Fruit fly (Drosophila melanogaster) whole organism, adult: Measurements from ENCODE around the gene CG31975.

Source experiments
- CG11617 ChIP-seq: fragments of 200-800 bp; sonication (Bioruptor generic); optimal IDR thresholded peaks from 2 replicates; lab custom pipeline; 2017; ENCODE audit warnings: mild to moderate bottlenecking, missing biosample characterization, missing genetic modification reagents, missing genetic modification characterization
- CG12768 ChIP-seq: fragments of 200-800 bp; sonication (Bioruptor generic); optimal IDR thresholded peaks from 2 replicates; lab custom pipeline; 2017; ENCODE audit warnings: missing biosample characterization, missing genetic modification characterization, mild to moderate bottlenecking, moderate library complexity, missing genetic modification reagents
- CG14711 ChIP-seq: fragments of 200-800 bp; sonication (Bioruptor generic); optimal IDR thresholded peaks from 2 replicates; lab custom pipeline; 2018; ENCODE audit warnings: missing biosample characterization, mild to moderate bottlenecking, missing genetic modification characterization, moderate library complexity
- CG1620 ChIP-seq: fragments of 200-800 bp; sonication (Bioruptor generic); optimal IDR thresholded peaks from 2 replicates; lab custom pipeline; 2016; ENCODE audit warnings: missing biosample characterization, missing genetic modification characterization
- CG33017 ChIP-seq: fragments of 200-800 bp; sonication (Bioruptor generic); optimal IDR thresholded peaks from 2 replicates; lab custom pipeline; 2018; ENCODE audit warnings: missing biosample characterization, mild to moderate bottlenecking, missing genetic modification characterization, moderate library complexity
- CG5204 ChIP-seq: fragments of 200-800 bp; sonication (Bioruptor generic); optimal IDR thresholded peaks from 2 replicates; lab custom pipeline; 2016; ENCODE audit warnings: missing biosample characterization, missing genetic modification characterization
- CG7045 ChIP-seq: fragments of 200-800 bp; sonication (Bioruptor generic); optimal IDR thresholded peaks from 2 replicates; lab custom pipeline; 2017; ENCODE audit warnings: missing biosample characterization, mild to moderate bottlenecking, missing genetic modification characterization
- CG7101 ChIP-seq: fragments of 200-800 bp; sonication (Bioruptor generic); optimal IDR thresholded peaks from 2 replicates; lab custom pipeline; 2018; ENCODE audit warnings: missing biosample characterization, mild to moderate bottlenecking, missing genetic modification characterization, moderate library complexity
- Clk ChIP-seq: fragments of 200-800 bp; sonication (Bioruptor generic); optimal IDR thresholded peaks from 2 replicates; lab custom pipeline; 2017; ENCODE audit warnings: missing biosample characterization, missing genetic modification characterization
- Crg-1 ChIP-seq: fragments of 200-800 bp; sonication (Bioruptor generic); optimal IDR thresholded peaks from 2 replicates; lab custom pipeline; 2016; ENCODE audit warnings: missing biosample characterization, missing genetic modification characterization
- Hr96 ChIP-seq: fragments of 200-800 bp; sonication (Bioruptor generic); optimal IDR thresholded peaks from 2 replicates; lab custom pipeline; 2016; ENCODE audit warnings: missing biosample characterization, missing genetic modification characterization
- Mnt ChIP-seq: fragments of 200-800 bp; sonication (Bioruptor generic); optimal IDR thresholded peaks from 2 replicates; lab custom pipeline; 2016; ENCODE audit warnings: missing biosample characterization, mild to moderate bottlenecking, missing genetic modification characterization
- bab1 ChIP-seq: fragments of 200-800 bp; sonication (Bioruptor generic); optimal IDR thresholded peaks from 3 replicates; lab custom pipeline; 2019; ENCODE audit warnings: missing biosample characterization, mild to moderate bottlenecking, missing genetic modification characterization, moderate library complexity
- cic ChIP-seq: fragments of 200-800 bp; sonication (Bioruptor generic); optimal IDR thresholded peaks from 2 replicates; lab custom pipeline; 2017; ENCODE audit warnings: missing biosample characterization, mild to moderate bottlenecking, missing genetic modification characterization, moderate library complexity
- cnc ChIP-seq, 2 experiments: fragments of >200 bp; optimal IDR thresholded peaks; 2 replicates each; lab custom pipeline; 2017
- ovo ChIP-seq: fragments of 200-800 bp; sonication (Bioruptor generic); optimal IDR thresholded peaks from 2 replicates; lab custom pipeline; 2016; ENCODE audit warnings: missing biosample characterization, missing genetic modification characterization
- pad ChIP-seq: fragments of 200-800 bp; sonication (Bioruptor generic); optimal IDR thresholded peaks from 3 replicates; lab custom pipeline; 2017; ENCODE audit warnings: missing biosample characterization, missing genetic modification characterization, mild to moderate bottlenecking, moderate library complexity, missing genetic modification reagents
- tj ChIP-seq: fragments of 200-800 bp; sonication (Bioruptor generic); optimal IDR thresholded peaks from 3 replicates; lab custom pipeline; 2017; ENCODE audit warnings: missing biosample characterization, mild to moderate bottlenecking, missing genetic modification characterization, moderate library complexity
- toe ChIP-seq: fragments of 200-800 bp; sonication (Bioruptor generic); optimal IDR thresholded peaks from 2 replicates; lab custom pipeline; 2016; ENCODE audit warnings: missing biosample characterization, missing genetic modification characterization

CG31975 gene

DNA sequence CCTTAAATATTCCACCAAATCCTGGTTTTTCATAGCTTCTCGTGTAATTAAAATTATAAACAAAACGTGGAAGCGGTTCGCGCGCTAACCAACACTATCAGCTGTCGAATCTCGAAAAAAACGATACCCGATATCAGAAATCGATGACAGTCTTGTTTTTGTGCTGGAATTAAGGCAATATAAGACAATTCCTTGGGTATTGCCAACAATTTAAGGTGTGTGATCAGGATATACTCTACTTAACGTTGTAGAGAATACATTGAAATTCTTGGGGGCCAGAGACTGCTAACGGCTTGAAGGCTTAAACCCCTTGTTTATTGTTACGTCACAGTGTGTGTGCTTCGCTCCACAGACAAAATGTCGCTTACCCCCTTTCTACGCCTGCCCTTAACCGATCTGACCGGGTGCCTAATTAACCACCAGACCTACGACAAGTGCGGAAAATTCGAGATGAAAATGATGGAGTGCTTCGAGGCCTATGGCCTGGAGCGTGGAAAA is 14.5 kb upstream of the CG31975 start, which contains the start of gene Pus10:
Gene Pus10 (minus strand): TSS at position 91 of the 498 bp plus-strand sequence.
- TF ChIP-seq CG12768 (GFP tag; lab: Kevin White, UChicago) (peak; percentile 54), cnc (optimal IDR thresholded peaks at IDR 0.05; lab: Kevin White, UChicago) (no peak), Clk (GFP tag; lab: Kevin White, UChicago) (no peak), Hr96 (GFP tag; lab: Kevin White, UChicago) (no peak), bab1 (GFP tag; lab: Kevin White, UChicago) (peak; percentile 24), Crg-1 (peak; percentile 30), CG33017 (peak; percentile 17), Mnt (peak; percentile 93), CG14711 (tag; lab: Kevin White, UChicago) (no peak), CG7101 (tag; lab: Kevin White, UChicago) (peak; percentile 49), CG7045 (GFP tag; lab: Kevin White, UChicago) (peak; percentile 42), cic (GFP tag; lab: Kevin White, UChicago) (peak; percentile 49), toe (GFP tag; lab: Kevin White, UChicago) (no peak), tj (GFP tag; lab: Kevin White, UChicago) (peak; percentile 0), pad (GFP tag; lab: Kevin White, UChicago) (peak; percentile 28), CG11617 (peak; percentile 60)

DNA sequence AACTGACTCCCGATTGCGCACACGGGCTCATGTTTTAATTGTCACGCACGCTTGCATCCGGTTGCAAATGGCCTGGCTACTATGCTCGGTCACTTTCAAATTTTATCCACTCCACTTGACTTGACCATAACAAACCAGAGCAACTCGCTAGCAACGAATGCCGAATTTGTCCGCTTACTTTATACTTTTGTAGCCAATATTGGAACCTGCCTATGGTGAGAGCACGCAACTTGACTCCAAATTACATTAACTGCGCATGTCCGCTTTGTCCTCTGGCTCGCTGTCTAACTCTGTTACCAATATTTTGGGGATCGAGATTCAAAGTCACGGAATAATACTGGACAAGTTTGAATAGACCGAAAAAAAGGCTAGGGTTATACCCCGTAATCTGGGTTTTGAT is 12.3 kb upstream of the CG31975 start, which contains the start of gene CG42399:
Gene CG42399 (minus strand): TSS at position 159 of the 400 bp plus-strand sequence.
- TF ChIP-seq CG5204 (GFP tag; lab: Kevin White, UChicago) (no peak), CG7101 (tag; lab: Kevin White, UChicago) (no peak), cnc (optimal IDR thresholded peaks at IDR 0.05; lab: Kevin White, UChicago) (no peak), pad (GFP tag; lab: Kevin White, UChicago) (no peak), CG11617 (no peak)

DNA sequence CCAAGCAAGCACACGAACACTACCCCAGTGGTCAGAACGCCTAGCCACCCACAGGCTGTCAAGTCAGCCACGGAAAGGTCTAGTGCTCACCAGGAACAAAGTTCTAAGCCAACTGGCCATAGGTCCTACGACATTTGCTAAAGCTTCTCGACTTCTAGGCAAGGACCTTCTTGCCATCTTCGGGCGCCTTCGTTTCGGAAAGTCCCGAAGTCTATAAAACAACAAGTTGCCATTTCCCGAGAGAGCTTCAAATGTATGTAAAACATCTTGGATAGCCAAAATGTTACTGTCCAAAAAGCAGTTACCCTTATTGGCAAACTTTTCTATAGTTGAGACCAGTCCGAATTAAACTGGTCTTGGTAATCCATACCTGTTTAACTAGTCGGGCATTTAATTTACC is 5.7 kb upstream of the CG31975 start:
- TF ChIP-seq bab1 (GFP tag; lab: Kevin White, UChicago) (no peak), Hr96 (GFP tag; lab: Kevin White, UChicago) (no peak), CG11617 (no peak), CG33017 (no peak), CG7101 (tag; lab: Kevin White, UChicago) (no peak), cic (GFP tag; lab: Kevin White, UChicago) (no peak), Mnt (no peak), pad (GFP tag; lab: Kevin White, UChicago) (no peak), ovo (GFP tag; lab: Kevin White, UChicago) (no peak), CG1620 (GFP tag; lab: Kevin White, UChicago) (no peak), CG14711 (tag; lab: Kevin White, UChicago) (no peak), CG12768 (GFP tag; lab: Kevin White, UChicago) (no peak), toe (GFP tag; lab: Kevin White, UChicago) (no peak), CG7045 (GFP tag; lab: Kevin White, UChicago) (no peak), Clk (GFP tag; lab: Kevin White, UChicago) (no peak), tj (GFP tag; lab: Kevin White, UChicago) (no peak)

DNA sequence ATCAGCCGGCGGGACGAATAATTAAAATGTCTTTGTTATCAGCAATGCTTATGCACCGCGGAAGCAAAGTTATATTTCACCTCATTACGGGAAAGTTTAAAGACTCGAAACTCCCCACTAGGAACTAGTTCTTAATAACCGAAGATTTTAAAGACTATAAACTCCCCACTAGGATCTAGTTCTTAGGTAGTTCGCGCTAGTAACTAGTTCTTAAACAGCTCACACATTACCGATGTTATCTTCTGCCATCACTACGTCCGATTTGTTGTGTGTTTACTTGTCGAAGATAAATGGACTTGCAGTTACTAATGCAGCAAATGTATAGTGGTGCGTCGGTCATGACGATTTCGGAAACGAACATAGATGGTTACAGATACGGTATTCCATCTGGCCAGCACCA is 2.3 kb upstream of the CG31975 start, which contains the start of the genes CG31974 and CG11454:
Gene CG31974 (minus strand): TSS at position 4 of the 400 bp plus-strand sequence.
Gene CG11454 (plus strand): TSS at position 236 of the 400 bp plus-strand sequence.
- TF ChIP-seq Hr96 (GFP tag; lab: Kevin White, UChicago): no peak
- peak; percentile 40 for TF ChIP-seq cic (GFP tag; lab: Kevin White, UChicago)
- TF ChIP-seq CG33017: no peak
- peak; percentile 1 for TF ChIP-seq Mnt
- TF ChIP-seq bab1 (GFP tag; lab: Kevin White, UChicago): peak; percentile 9
- no peak for TF ChIP-seq CG12768 (GFP tag; lab: Kevin White, UChicago)

DNA sequence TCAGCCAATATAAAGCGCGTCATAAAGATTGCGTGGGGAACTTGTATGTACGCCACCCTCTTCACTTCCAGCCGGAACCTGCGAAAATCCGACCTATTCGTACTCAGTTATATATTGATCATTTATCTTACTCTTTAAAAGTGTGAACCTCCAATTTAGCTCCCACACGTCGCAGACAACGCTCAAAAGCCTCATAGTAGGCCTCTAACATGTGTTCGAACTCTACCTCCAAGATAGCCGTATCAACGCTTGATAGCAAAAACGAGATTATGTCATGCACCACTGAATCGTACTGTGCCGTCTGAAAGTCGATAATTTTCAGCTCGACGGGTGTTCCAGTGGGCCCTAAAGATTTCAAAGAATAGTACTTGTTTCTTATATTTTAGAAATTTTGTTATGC is 1.2 kb downstream of the CG31975 start:
- no peak for TF ChIP-seq Clk (GFP tag; lab: Kevin White, UChicago)
- no peak for TF ChIP-seq CG5204 (GFP tag; lab: Kevin White, UChicago)
- no peak for TF ChIP-seq tj (GFP tag; lab: Kevin White, UChicago)
- TF ChIP-seq bab1 (GFP tag; lab: Kevin White, UChicago): no peak
- no peak for TF ChIP-seq CG1620 (GFP tag; lab: Kevin White, UChicago)
- TF ChIP-seq CG12768 (GFP tag; lab: Kevin White, UChicago): peak; percentile 27
- no peak for TF ChIP-seq CG7045 (GFP tag; lab: Kevin White, UChicago)
- TF ChIP-seq cic (GFP tag; lab: Kevin White, UChicago): peak; percentile 37

DNA sequence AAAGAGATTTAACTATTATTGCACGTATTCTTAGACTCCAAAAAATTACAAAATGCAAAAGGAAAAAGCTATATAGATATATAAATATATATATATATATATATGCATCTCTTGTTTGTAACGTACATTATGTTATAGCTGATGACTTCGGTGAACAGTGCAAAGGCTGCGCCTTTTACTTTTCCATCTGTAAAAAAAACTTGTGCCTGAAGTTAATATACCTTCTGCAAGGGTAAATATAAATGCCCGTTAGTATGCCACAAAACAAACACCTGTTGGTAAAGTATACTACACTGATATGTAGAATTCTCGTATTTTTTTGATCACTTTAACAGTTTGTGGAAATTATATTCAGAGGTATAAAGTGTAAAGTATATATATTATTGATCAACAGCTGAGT is 2.7 kb downstream of the CG31975 start:
- no peak for TF ChIP-seq pad (GFP tag; lab: Kevin White, UChicago)
- TF ChIP-seq toe (GFP tag; lab: Kevin White, UChicago): no peak
- TF ChIP-seq CG12768 (GFP tag; lab: Kevin White, UChicago): no peak
- no peak for TF ChIP-seq Clk (GFP tag; lab: Kevin White, UChicago)
- TF ChIP-seq cnc (optimal IDR thresholded peaks at IDR 0.05; lab: Kevin White, UChicago): no peak
- no peak for TF ChIP-seq CG14711 (tag; lab: Kevin White, UChicago)
- no peak for TF ChIP-seq Mnt
- TF ChIP-seq CG7045 (GFP tag; lab: Kevin White, UChicago): no peak
- no peak for TF ChIP-seq cic (GFP tag; lab: Kevin White, UChicago)
- TF ChIP-seq Hr96 (GFP tag; lab: Kevin White, UChicago): no peak
